Worm (Caenorhabditis elegans): ENCODE data around the gene Y62H9A.11.

DNA sequence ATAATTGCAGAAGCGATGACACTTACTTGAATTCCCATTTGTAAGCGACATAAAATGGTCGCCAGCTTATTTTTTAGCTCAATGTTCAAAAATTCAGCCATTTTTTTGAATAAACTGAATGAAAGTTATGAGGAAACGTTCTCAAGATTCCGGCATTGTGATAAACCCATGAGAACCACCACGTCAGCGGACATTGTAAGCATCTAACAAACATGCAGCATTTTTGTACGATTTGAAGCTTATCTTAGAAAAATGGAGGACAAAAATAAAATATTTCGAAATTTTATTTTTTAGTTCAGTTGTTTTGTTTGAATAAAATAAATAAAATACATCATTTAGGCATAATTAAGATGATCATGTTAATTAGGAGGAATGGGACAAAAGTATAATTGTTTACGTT, 46.1 kb upstream of the Y62H9A.11 start, which contains the start of gene T08D10.4:
- TF ChIP-seq lin-32 (GFP tag; optimal IDR thresholded peaks at IDR 0.05) (no peak), nhr-237 (tag; optimal IDR thresholded peaks at IDR 0.05) (no peak), unc-39 (tag; optimal IDR thresholded peaks at IDR 0.05) (no peak), elt-3 (tag; optimal IDR thresholded peaks at IDR 0.05) (no peak), mab-5 (tag; optimal IDR thresholded peaks at IDR 0.05) (no peak), ham-2 (GFP tag; optimal IDR thresholded peaks at IDR 0.05) (no peak), ces-1 (GFP tag; optimal IDR thresholded peaks at IDR 0.05) (no peak), tbx-8 (GFP tag; optimal IDR thresholded peaks at IDR 0.05) (no peak), nhr-28 (tag; optimal IDR thresholded peaks at IDR 0.05) (no peak), unc-62 (GFP tag; optimal IDR thresholded peaks at IDR 0.05) (no peak)
